Worm (Caenorhabditis elegans) whole organism, early embryonic: Measurements from ENCODE around the gene cysl-2.

Experiments
- F13C5.2 ChIP-seq: sonication (generic microtip); optimal IDR thresholded peaks from 2 replicates; lab custom pipeline; 2017; ENCODE audit warnings: mild to moderate bottlenecking, missing genetic modification characterization, inconsistent platforms, missing compliant biosample characterization
- aly-1 ChIP-seq: sonication (generic microtip); optimal IDR thresholded peaks from 2 replicates; lab custom pipeline; 2016; ENCODE audit warnings: missing genetic modification characterization, missing compliant biosample characterization
- ama-1 ChIP-seq: fragments of 150-350 bp; optimal IDR thresholded peaks from 2 replicates; lab custom pipeline; 2014
- ceh-13 ChIP-seq: fragments of 200-800 bp; sonication (Bioruptor generic); optimal IDR thresholded peaks from 2 replicates; lab custom pipeline; 2018; ENCODE audit warnings: mild to moderate bottlenecking, missing genetic modification characterization, missing compliant biosample characterization
- ceh-36 ChIP-seq: sonication (generic microtip); optimal IDR thresholded peaks from 2 replicates; lab custom pipeline; 2016; ENCODE audit warnings: missing genetic modification characterization, inconsistent platforms, missing compliant biosample characterization
- ets-7 ChIP-seq: sonication (generic microtip); optimal IDR thresholded peaks from 2 replicates; lab custom pipeline; 2016; ENCODE audit warnings: missing genotype, missing genetic modification characterization, missing compliant biosample characterization
- flt-1 ChIP-seq: fragments of 200-800 bp; sonication (Bioruptor generic); IDR thresholded peaks from 2 replicates; pipeline ENCODE4 v1.3.6; 2022; ENCODE audit warnings: missing genetic modification characterization, missing compliant biosample characterization
- hmbx-1 ChIP-seq: sonication (generic microtip); optimal IDR thresholded peaks from 2 replicates; lab custom pipeline; 2016; ENCODE audit warnings: mild to moderate bottlenecking, missing genetic modification characterization, missing compliant biosample characterization
- hnd-1 ChIP-seq: sonication (generic microtip); optimal IDR thresholded peaks from 2 replicates; lab custom pipeline; 2016; ENCODE audit warnings: missing genetic modification characterization, missing compliant biosample characterization
- pes-1 ChIP-seq: fragments of 200-800 bp; sonication (Bioruptor generic); IDR thresholded peaks from 2 replicates; pipeline ENCODE4 v1.3.6; 2022; ENCODE audit warnings: missing genetic modification reagents, missing genetic modification characterization, missing compliant biosample characterization
- sea-1 ChIP-seq: fragments of 200-800 bp; sonication (Bioruptor generic); conservative IDR thresholded peaks from 2 replicates; pipeline ENCODE4 v1.3.6; 2022; ENCODE audit warnings: missing genetic modification characterization, missing compliant biosample characterization

ce11 chrII:14495341-14495740 is 1.1 kb upstream of the cysl-2 start:
- TF ChIP-seq F13C5.2 (tag; lab: Kevin White, UChicago), result no peak
- TF ChIP-seq ama-1 (lab: Kevin White, UChicago), result no peak
- no peak for TF ChIP-seq flt-1 (GFP tag; lab: Robert Waterston, UW)
- TF ChIP-seq sea-1, result no peak
- no peak for TF ChIP-seq ets-7 (tag; lab: Kevin White, UChicago)
- no peak for TF ChIP-seq hmbx-1 (tag; lab: Kevin White, UChicago)
- no peak for TF ChIP-seq ceh-36 (tag; lab: Kevin White, UChicago)
- TF ChIP-seq aly-1, result no peak
- no peak for TF ChIP-seq pes-1 (GFP tag; lab: Robert Waterston, UW)
- no peak for TF ChIP-seq ceh-13
- TF ChIP-seq hnd-1 (tag; lab: Kevin White, UChicago), result no peak
